Fruit fly (Drosophila melanogaster): Measurements from ENCODE around the gene CG34253.

dm6 chr3L:18105343-18106020 lies 18.4 kb upstream of the CG34253 start:
- no peak for TF ChIP-seq Mnt (GFP tag; optimal IDR thresholded peaks at IDR 0.05)
- no peak for TF ChIP-seq ovo (GFP tag; optimal IDR thresholded peaks at IDR 0.05)
- no peak for TF ChIP-seq CG14711 (tag; optimal IDR thresholded peaks at IDR 0.05)

Measured in whole organism, adult.